Worm (Caenorhabditis elegans) whole organism, L4 larva: ENCODE measurements around the gene C14A11.5.
A peak's percentile ranks its signal among the peaks of the same experiment; 100 is the strongest.

ENCODE experiments used
- F10B5.3 ChIP-seq: sonication (generic microtip); optimal IDR thresholded peaks from 2 replicates; lab custom pipeline; 2016; ENCODE audit warnings: mild to moderate bottlenecking, missing genetic modification characterization, missing compliant biosample characterization
- F37D6.2 ChIP-seq: sonication (generic microtip); optimal IDR thresholded peaks from 2 replicates; lab custom pipeline; 2016; ENCODE audit warnings: mild to moderate bottlenecking, missing genetic modification characterization, missing compliant biosample characterization
- F44E2.7 ChIP-seq: fragments of 200-800 bp; sonication (Bioruptor generic); IDR thresholded peaks from 2 replicates; pipeline ENCODE4 v2.1.2; 2022; ENCODE audit warnings: missing genetic modification characterization, missing compliant biosample characterization
- R02D3.7 ChIP-seq: fragments of 150-350 bp; sonication (generic microtip); optimal IDR thresholded peaks from 3 replicates; lab custom pipeline; 2014; ENCODE audit warnings: missing biosample characterization, missing genetic modification characterization
- Y105C5A.15 ChIP-seq: fragments of 200-800 bp; sonication (Bioruptor generic); IDR thresholded peaks from 2 replicates; pipeline ENCODE4 v1.3.6; 2022; ENCODE audit warnings: missing genetic modification characterization, missing compliant biosample characterization
- Y5F2A.4 ChIP-seq: fragments of 200-800 bp; sonication (Bioruptor generic); optimal IDR thresholded peaks from 2 replicates; lab custom pipeline; 2018; ENCODE audit warnings: mild to moderate bottlenecking, missing genetic modification characterization, missing compliant biosample characterization
- aha-1 ChIP-seq: fragments of 150-350 bp; peaks from one replicate; lab custom pipeline; 2014; ENCODE audit warnings: missing biosample characterization, missing genetic modification characterization
- aly-2 ChIP-seq: sonication (generic microtip); optimal IDR thresholded peaks from 2 replicates; lab custom pipeline; 2018; ENCODE audit warnings: missing biosample characterization, missing genetic modification characterization
- ceh-32 ChIP-seq: sonication (generic microtip); optimal IDR thresholded peaks from 2 replicates; lab custom pipeline; 2016; ENCODE audit warnings: mild to moderate bottlenecking, missing genetic modification characterization, missing compliant biosample characterization; ENCODE audit not compliant: poor library complexity
- ceh-62 ChIP-seq: sonication (generic microtip); optimal IDR thresholded peaks from 2 replicates; lab custom pipeline; 2017; ENCODE audit warnings: missing biosample characterization, missing genetic modification characterization
- ceh-82 ChIP-seq: sonication (generic microtip); optimal IDR thresholded peaks from 2 replicates; lab custom pipeline; 2017; ENCODE audit warnings: missing biosample characterization, missing genetic modification characterization
- daf-16 ChIP-seq, 3 experiments: sonication (generic microtip); optimal IDR thresholded peaks; 2 replicates each; lab custom pipeline; 2016 to 2017; ENCODE audit warnings: missing genetic modification characterization in 3 of 3, missing genetic modification reagents in 3 of 3, mild to moderate bottlenecking in 2 of 3, missing compliant biosample characterization in 2 of 3, missing biosample characterization in 1 of 3, moderate library complexity in 1 of 3
- dmd-6 ChIP-seq: fragments of 200-800 bp; sonication (Bioruptor generic); IDR thresholded peaks from 2 replicates; pipeline ENCODE4 v1.3.6; 2022; ENCODE audit warnings: missing genetic modification reagents, missing genetic modification characterization, missing compliant biosample characterization
- dmd-8 ChIP-seq: fragments of 200-800 bp; sonication (Bioruptor generic); IDR thresholded peaks from 2 replicates; pipeline ENCODE4 v1.3.6; 2022; ENCODE audit warnings: missing genetic modification characterization, missing compliant biosample characterization
- duxl-1 ChIP-seq: sonication (generic microtip); optimal IDR thresholded peaks from 2 replicates; lab custom pipeline; 2016; ENCODE audit warnings: mild to moderate bottlenecking, missing genetic modification characterization, moderate library complexity, missing compliant biosample characterization; ENCODE audit not compliant: poor library complexity
- dve-1 ChIP-seq: sonication (generic microtip); optimal IDR thresholded peaks from 2 replicates; lab custom pipeline; 2017; ENCODE audit warnings: antibody characterized with exemption, mild to moderate bottlenecking, missing genetic modification characterization, missing compliant biosample characterization; ENCODE audit not compliant: insufficient read depth
- egl-43 ChIP-seq: fragments of 200-800 bp; sonication (Bioruptor generic); IDR thresholded peaks from 2 replicates; pipeline ENCODE4 v1.3.6; 2022; ENCODE audit warnings: missing genetic modification reagents, missing genetic modification characterization, missing compliant biosample characterization
- fkh-10 ChIP-seq: fragments of 150-350 bp; optimal IDR thresholded peaks from 2 replicates; lab custom pipeline; 2014; ENCODE audit warnings: missing biosample characterization, missing genetic modification reagents, missing genetic modification characterization
- gei-8 ChIP-seq: fragments of 200-800 bp; sonication (Bioruptor generic); optimal IDR thresholded peaks from 2 replicates; lab custom pipeline; 2018; ENCODE audit warnings: mild to moderate bottlenecking, missing genetic modification characterization, missing compliant biosample characterization
- hif-1 ChIP-seq, 2 experiments: sonication (generic microtip); optimal IDR thresholded peaks; 2 replicates each; lab custom pipeline; 2016 to 2017; ENCODE audit warnings: missing compliant biosample characterization in 2 of 2, missing genetic modification characterization in 2 of 2, missing genetic modification reagents in 2 of 2, missing genotype in 2 of 2, mild to moderate bottlenecking in 1 of 2
- hlh-30 ChIP-seq: sonication (generic microtip); optimal IDR thresholded peaks from 2 replicates; lab custom pipeline; 2017; ENCODE audit warnings: antibody characterized with exemption, mild to moderate bottlenecking, missing genetic modification characterization, missing compliant biosample characterization; ENCODE audit not compliant: insufficient read depth
- hmg-1.1 ChIP-seq: fragments of 200-800 bp; sonication (Bioruptor generic); IDR thresholded peaks from 2 replicates; pipeline ENCODE4 v1.3.6; 2022; ENCODE audit warnings: missing genetic modification reagents, missing genetic modification characterization, missing compliant biosample characterization
- lin-15B ChIP-seq: fragments of 150-350 bp; sonication (generic microtip); optimal IDR thresholded peaks from 3 replicates; lab custom pipeline; 2014; ENCODE audit warnings: missing biosample characterization, missing genetic modification characterization
- lin-29 ChIP-seq: fragments of 200-800 bp; sonication (Bioruptor generic); IDR thresholded peaks from 2 replicates; pipeline ENCODE4 v1.3.6; 2022; ENCODE audit warnings: missing genetic modification reagents, missing genetic modification characterization, missing compliant biosample characterization
- lin-38 ChIP-seq: fragments of 200-800 bp; sonication (Bioruptor generic); IDR thresholded peaks from 2 replicates; pipeline ENCODE4 v1.3.6; 2022; ENCODE audit warnings: missing genetic modification reagents, missing genetic modification characterization, missing compliant biosample characterization
- lin-39 ChIP-seq: fragments of 150-350 bp; optimal IDR thresholded peaks from 2 replicates; lab custom pipeline; 2014; ENCODE audit warnings: missing biosample characterization, missing genetic modification reagents, missing genetic modification characterization
- lsy-2 ChIP-seq, 2 experiments: fragments of 150-350 bp in 1 of 2; sonication (generic microtip) in 1 of 2; optimal IDR thresholded peaks; 2 replicates each; lab custom pipeline; 2014 to 2017; ENCODE audit warnings: missing biosample characterization in 2 of 2, missing genetic modification characterization in 2 of 2
- mdl-1 ChIP-seq, 2 experiments: fragments of 150-350 bp in 1 of 2; sonication (generic microtip) in 1 of 2; optimal IDR thresholded peaks; 2 replicates each; lab custom pipeline; 2014 to 2017; ENCODE audit warnings: missing biosample characterization in 2 of 2, missing genetic modification characterization in 2 of 2
- mep-1 ChIP-seq: fragments of 150-350 bp; sonication (generic microtip); optimal IDR thresholded peaks from 3 replicates; lab custom pipeline; 2014; ENCODE audit warnings: missing biosample characterization, missing genetic modification characterization
- mes-2 ChIP-seq: sonication (generic microtip); optimal IDR thresholded peaks from 2 replicates; lab custom pipeline; 2016; ENCODE audit warnings: missing genotype, mild to moderate bottlenecking, missing genetic modification characterization, missing compliant biosample characterization; ENCODE audit not compliant: poor library complexity, severe bottlenecking
- nhr-11 ChIP-seq: fragments of 150-350 bp; optimal IDR thresholded peaks from 2 replicates; lab custom pipeline; 2014; ENCODE audit warnings: missing biosample characterization, missing genetic modification characterization
- nhr-237 ChIP-seq: sonication (generic microtip); optimal IDR thresholded peaks from 2 replicates; lab custom pipeline; 2017; ENCODE audit warnings: missing biosample characterization, missing genetic modification characterization
- nhr-28 ChIP-seq: fragments of 150-350 bp; optimal IDR thresholded peaks from 2 replicates; lab custom pipeline; 2014; ENCODE audit warnings: missing biosample characterization, missing genetic modification characterization
- nhr-76 ChIP-seq: fragments of 150-350 bp; optimal IDR thresholded peaks from 2 replicates; lab custom pipeline; 2014; ENCODE audit warnings: missing biosample characterization, missing genetic modification characterization
- rbr-2 ChIP-seq: sonication (generic microtip); optimal IDR thresholded peaks from 2 replicates; lab custom pipeline; 2016; ENCODE audit warnings: missing genotype, missing genetic modification characterization, missing compliant biosample characterization
- saeg-2 ChIP-seq: fragments of 200-800 bp; sonication (Bioruptor generic); IDR thresholded peaks from 2 replicates; pipeline ENCODE4 v1.3.6; 2022; ENCODE audit warnings: missing genetic modification reagents, missing genetic modification characterization, missing compliant biosample characterization
- sdz-12 ChIP-seq: fragments of 200-800 bp; sonication (Bioruptor generic); optimal IDR thresholded peaks from 2 replicates; lab custom pipeline; 2018; ENCODE audit warnings: mild to moderate bottlenecking, missing genetic modification characterization, missing compliant biosample characterization
- set-16 ChIP-seq: fragments of 200-800 bp; sonication (Bioruptor generic); IDR thresholded peaks from 2 replicates; pipeline ENCODE4 v1.3.6; 2022; ENCODE audit warnings: missing genetic modification reagents, missing genetic modification characterization, missing compliant biosample characterization
- skn-1 ChIP-seq: fragments of 150-350 bp; optimal IDR thresholded peaks from 2 replicates; lab custom pipeline; 2014; ENCODE audit warnings: missing biosample characterization, missing genetic modification characterization
- unc-130 ChIP-seq: sonication (generic microtip); optimal IDR thresholded peaks from 2 replicates; lab custom pipeline; 2016; ENCODE audit warnings: missing genetic modification reagents, missing genetic modification characterization, missing compliant biosample characterization
- zfp-2 ChIP-seq: sonication (generic microtip); optimal IDR thresholded peaks from 2 replicates; lab custom pipeline; 2016; ENCODE audit warnings: mild to moderate bottlenecking, missing genetic modification characterization, missing compliant biosample characterization
- zfp-3 ChIP-seq: fragments of 200-800 bp; sonication (Bioruptor generic); conservative IDR thresholded peaks from 2 replicates; pipeline ENCODE4 v1.3.6; 2022; ENCODE audit warnings: missing genetic modification reagents, missing genetic modification characterization, missing compliant biosample characterization
- zip-11 ChIP-seq: fragments of 200-800 bp; sonication (Bioruptor generic); IDR thresholded peaks from 2 replicates; pipeline ENCODE4 v1.3.6; 2022; ENCODE audit warnings: missing genetic modification characterization, missing compliant biosample characterization
- zip-2 ChIP-seq: fragments of 150-350 bp; optimal IDR thresholded peaks from 2 replicates; lab custom pipeline; 2014; ENCODE audit warnings: missing biosample characterization, missing genetic modification characterization
- ztf-11 ChIP-seq: fragments of 150-350 bp; optimal IDR thresholded peaks from 2 replicates; lab custom pipeline; 2014; ENCODE audit warnings: missing biosample characterization, missing genetic modification characterization

Gene C14A11.5

DNA sequence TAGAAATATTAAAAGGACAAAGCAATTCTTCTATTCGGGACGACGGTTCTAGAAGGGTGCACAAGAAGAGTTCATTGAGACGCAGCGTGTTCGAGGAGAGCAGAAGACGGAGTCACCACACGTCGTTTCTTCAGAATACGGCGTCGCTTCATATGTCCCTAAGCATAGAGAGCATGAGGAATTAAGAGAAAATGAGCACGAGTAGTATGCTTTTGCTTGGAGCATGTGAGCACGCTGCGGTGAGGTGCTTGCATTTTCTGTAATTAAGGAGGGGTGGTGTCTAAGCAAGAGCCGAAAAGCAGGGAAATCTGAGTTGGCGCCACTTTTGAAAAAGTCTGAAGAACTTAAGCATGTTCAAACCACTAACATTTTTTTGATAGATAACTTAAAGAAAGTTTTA, at the start of gene C14A11.5:
Gene C14A11.5, minus strand, starts transcription at position 139 of the 400 bp plus-strand sequence.
- TF ChIP-seq aha-1 (tag; lab: Kevin White, UChicago) (peak; percentile 52), hlh-30 (peak; percentile 78), lsy-2 (tag; optimal IDR thresholded peaks at IDR 0.05; lab: Kevin White, UChicago) (peak; percentile 6 to 44), fkh-10 (GFP tag; lab: Kevin White, UChicago) (peak; percentile 58), mep-1 (tag; lab: Kevin White, UChicago) (peak; percentile 7), ceh-32 (no peak), F37D6.2 (tag; lab: Kevin White, UChicago) (peak; percentile 15), R02D3.7 (no peak), hmg-1.1 (GFP tag; lab: Robert Waterston, UW) (peak; percentile 21; the same call in 1 of the 2 replicates), mdl-1 (tag; optimal IDR thresholded peaks at IDR 0.05; lab: Kevin White, UChicago) (peak in 1 of 2 experiments; percentile 37), dmd-6 (GFP tag; lab: Robert Waterston, UW) (peak; percentile 18; the same call in 1 of the 2 replicates), zip-2 (tag; lab: Kevin White, UChicago) (no peak), rbr-2 (tag; lab: Kevin White, UChicago) (peak; percentile 58), Y105C5A.15 (GFP tag; lab: Robert Waterston, UW) (no peak), Y5F2A.4 (GFP tag; lab: Kevin White, UChicago) (no peak)

DNA sequence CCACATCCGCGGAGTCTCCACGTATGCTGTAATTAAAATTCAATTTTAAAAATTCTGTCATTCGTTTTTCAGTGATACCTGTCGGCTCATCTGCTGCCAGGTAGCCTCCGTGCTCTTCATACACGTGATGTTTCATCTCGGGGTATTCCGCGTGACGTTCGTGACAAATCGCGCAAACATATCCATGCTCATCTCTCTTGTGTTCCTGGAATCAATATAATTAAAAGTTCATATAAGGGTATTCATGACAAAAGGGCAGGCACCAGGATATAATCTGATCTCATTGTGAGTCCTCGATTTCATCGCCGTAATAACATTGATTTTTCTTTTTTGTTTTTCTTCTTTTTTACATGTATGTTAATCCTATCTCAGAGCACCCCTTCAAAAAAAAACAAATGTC, 46.6 kb upstream of the C14A11.5 start:
- TF ChIP-seq zfp-2 (no peak), nhr-28 (tag; lab: Kevin White, UChicago) (no peak), nhr-237 (tag; lab: Kevin White, UChicago) (no peak), nhr-76 (tag; lab: Kevin White, UChicago) (no peak), lin-38 (no peak), dmd-8 (no peak), lin-39 (no peak), lin-29 (GFP tag; lab: Robert Waterston, UW) (no peak), duxl-1 (tag; lab: Kevin White, UChicago) (no peak), hif-1 (tag; optimal IDR thresholded peaks at IDR 0.05; lab: Kevin White, UChicago) (no peak), aly-2 (tag; lab: Kevin White, UChicago) (no peak), Y5F2A.4 (GFP tag; lab: Kevin White, UChicago) (no peak), F44E2.7 (GFP tag; lab: Robert Waterston, UW) (no peak)

DNA sequence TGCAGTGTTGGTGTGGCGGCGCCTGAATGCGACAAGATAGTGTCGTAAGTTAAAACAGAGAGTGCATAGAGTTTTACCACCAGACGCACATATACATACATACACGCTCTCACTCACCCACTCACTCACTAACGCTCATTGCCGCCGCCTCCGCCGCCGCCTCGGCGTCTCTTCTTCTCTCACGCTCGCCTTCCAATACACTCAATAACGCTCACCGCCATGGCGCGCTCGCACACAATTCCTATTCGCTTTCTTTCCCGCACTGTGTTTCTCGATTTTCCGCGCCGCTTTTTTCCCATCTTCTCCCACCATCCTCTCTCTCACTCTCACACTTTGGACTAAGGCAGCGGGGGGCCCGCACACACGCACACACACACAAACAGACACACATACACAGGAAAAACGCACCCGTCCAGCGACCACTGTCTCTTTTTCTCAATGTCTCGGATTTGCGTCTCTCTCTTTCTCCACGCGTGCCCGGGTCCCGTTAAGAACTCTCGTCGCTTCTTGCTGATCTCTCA, 45.1 kb upstream of the C14A11.5 start, which contains the start of gene kin-29:
Gene kin-29, minus strand, starts transcription at position 51 of the 521 bp plus-strand sequence.
- TF ChIP-seq ceh-82 (tag; lab: Kevin White, UChicago): no peak
- peak; percentile 92 for TF ChIP-seq set-16 (GFP tag; lab: Robert Waterston, UW)
- no peak for TF ChIP-seq aly-2 (tag; lab: Kevin White, UChicago)
- peak; percentile 65 for TF ChIP-seq mes-2 (tag; lab: Kevin White, UChicago)
- TF ChIP-seq skn-1 (tag; lab: Kevin White, UChicago): no peak
- TF ChIP-seq aha-1 (tag; lab: Kevin White, UChicago): peak; percentile 99
- peak; percentile 77 for TF ChIP-seq nhr-11 (tag; lab: Kevin White, UChicago)
- TF ChIP-seq zfp-2: no peak
- TF ChIP-seq F44E2.7 (GFP tag; lab: Robert Waterston, UW): no peak
- TF ChIP-seq F10B5.3 (tag; lab: Kevin White, UChicago): peak; percentile 46
- peak; percentile 95 for TF ChIP-seq rbr-2 (tag; lab: Kevin White, UChicago)
- no peak for TF ChIP-seq lin-15B
- TF ChIP-seq hif-1 (tag; optimal IDR thresholded peaks at IDR 0.05; lab: Kevin White, UChicago): peak; percentile 45 to 90
- TF ChIP-seq nhr-28 (tag; lab: Kevin White, UChicago): peak; percentile 89
- no peak for TF ChIP-seq Y105C5A.15 (GFP tag; lab: Robert Waterston, UW)
- TF ChIP-seq daf-16 (GFP tag; optimal IDR thresholded peaks at IDR 0.05; lab: Kevin White, UChicago): peak; percentile 68 to 79
- peak; percentile 79 for TF ChIP-seq daf-16 (tag; optimal IDR thresholded peaks at IDR 0.05; lab: Kevin White, UChicago)
- peak; percentile 46 for TF ChIP-seq ceh-32
- peak; percentile 84 for TF ChIP-seq F37D6.2 (tag; lab: Kevin White, UChicago)
- TF ChIP-seq zfp-3: no peak
- TF ChIP-seq duxl-1 (tag; lab: Kevin White, UChicago): peak; percentile 53
- TF ChIP-seq unc-130 (GFP tag; lab: Kevin White, UChicago): no peak
- TF ChIP-seq lin-38: no peak; the same call in 1 of the 2 replicates
- TF ChIP-seq saeg-2 (GFP tag; lab: Robert Waterston, UW): 0 out of 2 replicates have a peak, but pooled peaks have one; percentile 40
- TF ChIP-seq ztf-11: no peak
- no peak for TF ChIP-seq zip-11 (GFP tag; lab: Robert Waterston, UW)
- TF ChIP-seq ceh-62 (tag; lab: Kevin White, UChicago): no peak
- peak; percentile 82 for TF ChIP-seq egl-43 (GFP tag; lab: Robert Waterston, UW)
- TF ChIP-seq dve-1: peak; percentile 93
- TF ChIP-seq sdz-12 (GFP tag; lab: Kevin White, UChicago): no peak
- peak; percentile 42 for TF ChIP-seq gei-8 (GFP tag; lab: Kevin White, UChicago)
